Worm (Caenorhabditis elegans) whole organism, L1 larva: ENCODE results near the gene T26E4.9.

Experiments
- ama-1 ChIP-seq: fragments of 150-350 bp; optimal IDR thresholded peaks from 2 replicates; lab custom pipeline; 2014
- ets-5 ChIP-seq: fragments of 200-800 bp; sonication (Bioruptor generic); IDR thresholded peaks from 2 replicates; pipeline ENCODE4 v1.3.6; 2022; ENCODE audit warnings: missing genetic modification characterization, missing compliant biosample characterization
- unc-62 ChIP-seq: fragments of 150-350 bp; optimal IDR thresholded peaks from 2 replicates; lab custom pipeline; 2014; ENCODE audit warnings: missing biosample characterization, missing genetic modification reagents, missing genetic modification characterization

DNA sequence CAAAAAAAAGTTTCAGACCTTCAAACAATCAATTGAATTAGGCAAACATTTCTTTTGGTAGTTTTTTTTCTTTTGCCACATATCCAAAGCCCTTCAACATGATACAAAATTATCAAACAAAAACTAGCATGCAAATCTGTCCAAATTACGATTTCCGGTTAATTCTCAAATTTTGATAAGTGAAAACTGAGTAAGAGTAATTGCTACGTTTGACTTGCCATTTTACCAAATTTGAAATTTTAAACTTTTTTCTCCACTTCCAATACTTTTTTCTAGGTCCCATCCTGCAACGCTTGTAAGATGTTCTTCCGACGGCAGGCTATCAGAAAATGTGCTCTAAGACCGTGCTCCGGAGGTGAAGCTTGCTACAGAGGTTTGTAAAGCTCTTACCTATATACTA, 6.4 kb downstream of the T26E4.9 start, which contains the start of gene nhr-223:
- TF ChIP-seq ama-1 = no peak
- TF ChIP-seq unc-62 (GFP tag; lab: Kevin White, UChicago) = no peak
- no peak for TF ChIP-seq ets-5
